Fruit fly (Drosophila melanogaster) Kc167 (cell line): ENCODE results near the gene CG6833.

Source experiments
- Myc ChIP-seq: fragments of >200 bp; optimal IDR thresholded peaks from 2 replicates; lab custom pipeline; 2017; ENCODE audit warnings: missing external identifiers
- Sin3A ChIP-seq: fragments of >200 bp; optimal IDR thresholded peaks from 2 replicates; lab custom pipeline; 2018; ENCODE audit warnings: missing external identifiers
- h ChIP-seq: fragments of >200 bp; optimal IDR thresholded peaks from 3 replicates; lab custom pipeline; 2018; ENCODE audit warnings: missing external identifiers
- insv ChIP-seq: fragments of >200 bp; optimal IDR thresholded peaks from 3 replicates; lab custom pipeline; 2018; ENCODE audit warnings: missing external identifiers
- psq ChIP-seq: fragments of >200 bp; optimal IDR thresholded peaks from 2 replicates; lab custom pipeline; 2017; ENCODE audit warnings: missing external identifiers
- ttk ChIP-seq: sonication (Bioruptor generic); optimal IDR thresholded peaks from 2 replicates; lab custom pipeline; 2017; ENCODE audit warnings: missing external identifiers

The CG6833 gene

DNA sequence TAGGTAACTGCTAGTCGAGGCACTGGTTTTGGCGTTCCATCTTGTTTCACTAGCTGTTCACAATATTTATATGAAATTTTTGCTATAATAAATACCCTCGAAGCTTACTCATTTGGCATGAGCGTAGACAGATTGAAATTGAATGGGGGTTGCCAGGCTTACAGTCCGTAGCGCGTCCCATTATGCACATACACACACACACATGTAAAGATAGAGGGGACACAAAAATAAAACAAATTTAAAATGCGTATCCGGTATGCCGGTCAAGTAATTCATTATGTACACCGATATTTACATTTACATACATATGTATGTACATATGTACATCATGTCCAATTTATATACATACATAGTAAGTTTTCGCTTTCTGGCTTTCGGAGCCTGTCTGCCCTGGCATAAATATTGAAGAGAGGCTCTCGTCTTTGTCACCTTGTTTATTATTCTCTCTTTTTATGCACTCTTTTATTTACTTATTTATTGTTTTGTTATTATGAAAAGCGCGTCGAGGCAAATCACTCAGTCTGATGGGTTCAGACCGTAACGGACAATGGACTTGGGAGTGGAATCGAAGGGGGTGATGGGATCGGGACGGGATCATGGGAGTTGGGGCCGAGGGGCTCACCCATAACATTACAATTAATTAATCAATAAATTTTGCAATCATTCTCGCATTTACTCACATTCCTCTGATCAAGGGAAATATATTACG is 8.4 kb downstream of the CG6833 start:
- TF ChIP-seq Myc (lab: Kevin White, UChicago) (no peak), psq (no peak), h (no peak)

DNA sequence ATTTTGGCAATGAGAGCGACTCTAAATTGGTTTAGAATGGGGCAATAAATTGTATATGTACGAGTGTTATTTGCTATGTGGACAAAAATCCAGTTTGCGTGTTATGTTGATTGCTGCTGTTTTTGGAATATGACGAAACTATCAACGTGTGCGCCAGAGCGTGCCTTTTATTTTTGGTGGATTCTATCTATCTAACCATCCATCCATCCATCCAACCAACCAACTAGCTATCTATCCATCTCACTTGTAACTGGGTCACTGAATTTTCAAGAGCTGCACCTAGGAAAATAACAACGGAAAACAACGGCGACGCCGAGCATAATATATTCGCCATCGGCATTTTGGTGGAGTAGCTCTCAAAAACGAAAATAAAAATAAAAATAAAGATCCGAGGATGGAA is 11.7 kb downstream of the CG6833 start:
- TF ChIP-seq Myc (lab: Kevin White, UChicago): no peak
- no peak for TF ChIP-seq ttk (lab: Kevin White, UChicago)
- no peak for TF ChIP-seq h
- no peak for TF ChIP-seq Sin3A (lab: Kevin White, UChicago)
- no peak for TF ChIP-seq insv (lab: Kevin White, UChicago)
- no peak for TF ChIP-seq psq

- TF ChIP-seq psq (no peak), Myc (lab: Kevin White, UChicago) (no peak), h (no peak), insv (lab: Kevin White, UChicago) (no peak), ttk (lab: Kevin White, UChicago) (no peak), Sin3A (lab: Kevin White, UChicago) (no peak)
Observed at dm6 chr3L:14063241-14064064, 12.4 kb downstream of the CG6833 start.

DNA sequence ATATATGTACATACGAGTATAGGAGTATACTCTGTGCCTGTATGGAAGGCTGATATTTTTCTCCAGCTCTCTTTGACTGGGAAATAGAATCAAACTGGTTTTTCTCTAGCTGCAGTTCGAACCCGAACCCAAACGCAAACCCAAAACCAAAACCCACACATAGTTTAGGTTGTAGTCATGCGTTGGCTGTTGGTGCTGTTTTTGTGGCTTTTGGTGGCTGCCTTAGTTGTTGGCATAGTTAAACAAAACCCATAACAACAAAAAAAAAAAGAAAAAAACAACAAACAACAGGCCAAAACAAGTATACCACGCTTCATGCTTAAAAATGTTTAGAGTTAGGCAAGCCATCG is 13.0 kb downstream of the CG6833 start:
- TF ChIP-seq Sin3A (lab: Kevin White, UChicago) (no peak), insv (lab: Kevin White, UChicago) (no peak), h (no peak), Myc (lab: Kevin White, UChicago) (no peak), ttk (lab: Kevin White, UChicago) (no peak), psq (no peak)

- TF ChIP-seq psq: no peak
- no peak for TF ChIP-seq ttk (lab: Kevin White, UChicago)
- no peak for TF ChIP-seq Sin3A (lab: Kevin White, UChicago)
- no peak for TF ChIP-seq insv (lab: Kevin White, UChicago)
- no peak for TF ChIP-seq h
- no peak for TF ChIP-seq Myc (lab: Kevin White, UChicago)
Observed at dm6 chr3L:14071621-14072020, 20.6 kb downstream of the CG6833 start, which contains the start of gene Pex1. Gene Pex1 (plus strand): TSS chr3L:14071892.

- TF ChIP-seq h: no peak
- TF ChIP-seq Sin3A (lab: Kevin White, UChicago): no peak
- TF ChIP-seq psq: no peak
- no peak for TF ChIP-seq ttk (lab: Kevin White, UChicago)
- no peak for TF ChIP-seq Myc (lab: Kevin White, UChicago)
- no peak for TF ChIP-seq insv (lab: Kevin White, UChicago)
Observed at dm6 chr3L:14075472-14075871, 24.5 kb downstream of the CG6833 start, which contains the start of gene btl. Gene btl (plus strand): TSS chr3L:14075772.

DNA sequence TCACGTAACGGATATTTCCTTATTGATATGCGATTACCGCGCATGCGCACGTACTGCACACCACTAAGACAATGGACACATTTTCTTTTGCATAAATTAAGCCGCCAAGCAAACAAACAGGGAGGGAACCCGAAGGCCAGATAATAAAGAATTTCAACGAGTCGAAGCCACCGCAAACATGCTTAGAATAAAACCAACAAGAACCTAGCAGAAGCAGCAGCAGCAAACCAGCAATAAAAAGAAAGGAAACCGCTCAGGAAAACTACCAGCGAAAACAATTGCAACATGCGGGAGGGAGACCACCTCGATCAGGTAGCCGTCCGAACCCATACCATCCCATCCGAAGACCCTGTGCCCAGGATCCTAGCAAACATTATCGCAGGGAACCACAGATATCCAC is 25.6 kb downstream of the CG6833 start:
- no peak for TF ChIP-seq Myc (lab: Kevin White, UChicago)

- TF ChIP-seq h: no peak
- TF ChIP-seq ttk (lab: Kevin White, UChicago): no peak
- TF ChIP-seq psq: no peak
- TF ChIP-seq Myc (lab: Kevin White, UChicago): no peak
- no peak for TF ChIP-seq Sin3A (lab: Kevin White, UChicago)
- TF ChIP-seq insv (lab: Kevin White, UChicago): no peak
Observed at dm6 chr3L:14078227-14078626, 27.2 kb downstream of the CG6833 start.

DNA sequence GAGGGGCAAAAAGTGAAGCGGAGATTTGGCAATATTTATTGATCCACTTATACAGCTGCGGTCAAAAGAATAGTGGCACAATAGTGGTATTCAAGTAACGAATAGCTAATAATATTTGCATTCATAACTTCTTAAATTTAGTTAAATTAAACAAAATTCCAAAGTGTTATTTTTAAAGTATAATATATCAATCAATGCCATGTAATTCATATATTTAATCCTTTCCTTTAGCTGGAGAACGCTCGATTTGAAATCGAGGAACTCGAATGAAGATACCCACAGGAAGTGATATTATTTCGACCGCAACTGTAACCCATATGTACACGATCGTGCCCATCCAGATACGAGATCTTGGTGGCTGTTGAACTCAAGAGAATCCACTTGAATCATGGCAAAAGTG is 28.2 kb downstream of the CG6833 start:
- TF ChIP-seq Sin3A (lab: Kevin White, UChicago): no peak
- TF ChIP-seq ttk (lab: Kevin White, UChicago): no peak
- no peak for TF ChIP-seq h
- no peak for TF ChIP-seq insv (lab: Kevin White, UChicago)

DNA sequence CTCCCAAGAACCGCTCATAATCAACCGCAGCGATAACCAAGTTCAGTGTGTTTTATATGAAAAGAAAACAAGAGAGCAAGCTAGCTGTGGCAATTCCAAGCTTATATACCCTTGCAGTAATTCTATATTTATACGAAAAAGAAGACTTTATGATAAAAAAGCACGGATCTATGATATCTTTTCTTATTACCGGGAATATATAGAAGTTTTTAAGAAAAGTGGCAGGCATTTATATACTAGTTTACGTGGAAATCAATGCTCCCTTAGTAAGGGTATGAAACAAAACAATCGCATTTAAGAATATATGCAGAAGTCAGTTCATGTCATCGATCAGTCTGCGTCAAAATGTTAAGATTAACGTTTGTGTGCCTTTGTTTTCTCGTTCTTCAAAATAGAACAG is 32.3 kb downstream of the CG6833 start, which contains the start of gene CG8100:
CG8100 (plus strand) TSS at position 333 of the 400 bp plus-strand sequence.
- TF ChIP-seq Myc (lab: Kevin White, UChicago) (no peak), psq (no peak), Sin3A (lab: Kevin White, UChicago) (no peak), insv (lab: Kevin White, UChicago) (no peak), h (no peak), ttk (lab: Kevin White, UChicago) (no peak)

- TF ChIP-seq Sin3A (lab: Kevin White, UChicago): no peak
- TF ChIP-seq insv (lab: Kevin White, UChicago): no peak
- TF ChIP-seq Myc (lab: Kevin White, UChicago): no peak
Observed at dm6 chr3L:14086225-14086624, 35.2 kb downstream of the CG6833 start.

DNA sequence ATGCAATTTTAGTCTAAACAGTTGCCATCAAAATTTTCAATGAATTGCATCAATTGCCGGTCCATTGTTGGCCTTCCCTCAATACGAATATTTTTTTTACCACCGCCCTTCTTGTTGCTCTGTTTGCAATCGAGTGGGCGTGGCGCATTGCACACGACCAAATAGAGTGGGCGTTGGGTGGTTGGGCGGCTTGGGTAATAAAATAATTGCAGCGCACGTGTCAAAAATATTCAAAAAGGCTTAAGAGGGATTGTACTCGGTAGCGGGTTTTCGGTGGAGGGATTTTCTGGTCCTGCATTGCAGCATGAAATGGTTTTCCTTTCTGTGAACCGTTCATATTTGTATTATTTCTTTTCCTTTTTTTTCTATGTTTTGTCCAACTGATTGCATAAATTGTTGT is 38.0 kb downstream of the CG6833 start:
- no peak for TF ChIP-seq insv (lab: Kevin White, UChicago)
- no peak for TF ChIP-seq psq
- TF ChIP-seq Myc (lab: Kevin White, UChicago): no peak
- no peak for TF ChIP-seq ttk (lab: Kevin White, UChicago)
- TF ChIP-seq h: no peak
- no peak for TF ChIP-seq Sin3A (lab: Kevin White, UChicago)
